Fruit fly (Drosophila melanogaster): ENCODE measurements around the gene CG34426.
A peak's percentile ranks its signal among the peaks of the same experiment; 100 is the strongest.

The CG34426 gene

DNA sequence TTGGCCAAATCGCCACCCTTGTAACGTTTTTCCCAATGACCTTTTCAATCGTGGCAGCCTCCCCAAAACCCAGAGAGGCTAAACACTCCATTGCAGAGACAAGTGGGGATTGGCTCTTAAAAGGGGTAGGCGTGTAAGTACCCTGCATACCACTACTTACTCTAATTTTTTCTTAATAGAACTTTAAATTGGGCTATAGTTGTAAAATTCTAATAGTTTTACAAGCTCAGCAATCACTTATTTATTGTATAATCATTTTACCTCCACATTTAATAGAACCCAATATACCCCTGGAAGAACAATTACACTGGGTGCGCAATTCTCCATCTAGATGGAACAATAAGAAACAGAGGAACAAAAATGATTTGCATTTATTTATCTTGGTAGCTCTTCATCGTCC, 39.5 kb downstream of the CG34426 start (continued):
- peak; percentile 62 for TF ChIP-seq CG12299 (tag; optimal IDR thresholded peaks at IDR 0.05)
- no peak for TF ChIP-seq ab (GFP tag; optimal IDR thresholded peaks at IDR 0.05)
- peak; percentile 31; the same call in 1 of the 2 replicates for TF ChIP-seq dimm (GFP tag; IDR thresholded peaks at IDR 0.05)
- TF ChIP-seq HLH54F (GFP tag; optimal IDR thresholded peaks at IDR 0.05), result peak; percentile 55
- TF ChIP-seq CG4707 (GFP tag; optimal IDR thresholded peaks at IDR 0.05), result peak; percentile 47
- TF ChIP-seq amos (GFP tag; IDR thresholded peaks at IDR 0.05; ENCODE audit: partially characterized antibody), result no peak
- peak; percentile 54 to 74 for TF ChIP-seq chif (GFP tag; optimal IDR thresholded peaks at IDR 0.05)
- TF ChIP-seq CG16863 (GFP tag; optimal IDR thresholded peaks at IDR 0.05), result peak; percentile 56
- peak; percentile 69 for TF ChIP-seq CG14441 (GFP tag; IDR thresholded peaks at IDR 0.05)
- no peak for TF ChIP-seq prd (optimal IDR thresholded peaks at IDR 0.05)
- peak; percentile 83 for TF ChIP-seq prd (GFP tag; IDR thresholded peaks at IDR 0.05)
- TF ChIP-seq CG1603 (tag; optimal IDR thresholded peaks at IDR 0.05), result peak; percentile 78
- no peak for TF ChIP-seq CG4360 (GFP tag; IDR thresholded peaks at IDR 0.05)
- peak; percentile 71 for TF ChIP-seq Hr3 (GFP tag; optimal IDR thresholded peaks at IDR 0.05)
- no peak for TF ChIP-seq CG30020 (tag; optimal IDR thresholded peaks at IDR 0.05)
- no peak for TF ChIP-seq GATAe (GFP tag; conservative IDR thresholded peaks at IDR 0.05)
- peak; percentile 62 for TF ChIP-seq Antp (GFP tag; optimal IDR thresholded peaks at IDR 0.05)
- TF ChIP-seq repo (GFP tag; optimal IDR thresholded peaks at IDR 0.05), result peak; percentile 26
- peak; percentile 55 for TF ChIP-seq CG30431 (GFP tag; optimal IDR thresholded peaks at IDR 0.05)
- peak; percentile 45 for TF ChIP-seq Max (GFP tag; optimal IDR thresholded peaks at IDR 0.05)
- peak; percentile 60 for TF ChIP-seq NfI (GFP tag; optimal IDR thresholded peaks at IDR 0.05)
- TF ChIP-seq dmrt11E (tag; optimal IDR thresholded peaks at IDR 0.05), result peak; percentile 62
- TF ChIP-seq cas (GFP tag; IDR thresholded peaks at IDR 0.05), result no peak
- peak; percentile 89 for TF ChIP-seq CG18599 (GFP tag; optimal IDR thresholded peaks at IDR 0.05)
- peak; percentile 66 for TF ChIP-seq ems (GFP tag; optimal IDR thresholded peaks at IDR 0.05)
- TF ChIP-seq inv (GFP tag; IDR thresholded peaks at IDR 0.05; ENCODE audit: partially characterized antibody), result no peak
- no peak for TF ChIP-seq mld (GFP tag; IDR thresholded peaks at IDR 0.05; ENCODE audit: partially characterized antibody)
- peak; percentile 55 for TF ChIP-seq wor (GFP tag; IDR thresholded peaks at IDR 0.05)
- TF ChIP-seq Myb (GFP tag; optimal IDR thresholded peaks at IDR 0.05), result peak; percentile 40
- TF ChIP-seq CrebB (tag; optimal IDR thresholded peaks at IDR 0.05), result peak; percentile 54
- peak; percentile 95 for TF ChIP-seq sens (GFP tag)
- peak; percentile 83 for TF ChIP-seq CG14014 (GFP tag; IDR thresholded peaks at IDR 0.05)
- no peak for TF ChIP-seq BEAF-32 (GFP tag; optimal IDR thresholded peaks at IDR 0.05)
- peak; percentile 47 for TF ChIP-seq wdn (GFP tag; IDR thresholded peaks at IDR 0.05)
- TF ChIP-seq Poxn (GFP tag; IDR thresholded peaks at IDR 0.05), result no peak
- no peak for TF ChIP-seq tll (GFP tag; optimal IDR thresholded peaks at IDR 0.05)
- TF ChIP-seq peb (GFP tag; IDR thresholded peaks at IDR 0.05), result peak; percentile 60; the same call in 1 of the 2 replicates
- TF ChIP-seq CG7357 (GFP tag; IDR thresholded peaks at IDR 0.05), result peak; percentile 62; the same call in 2 of the 3 replicates
- TF ChIP-seq CG11696 (GFP tag; IDR thresholded peaks at IDR 0.05), result peak; percentile 57
- TF ChIP-seq CG3407 (GFP tag; optimal IDR thresholded peaks at IDR 0.05), result no peak
- peak; percentile 10 for TF ChIP-seq eyg (GFP tag; optimal IDR thresholded peaks at IDR 0.05)
- no peak for TF ChIP-seq Hey (tag; optimal IDR thresholded peaks at IDR 0.05)
- peak; percentile 37; the same call in 1 of the 2 replicates for TF ChIP-seq dati (GFP tag; IDR thresholded peaks at IDR 0.05)
- peak; percentile 60; the same call in 1 of the 3 replicates for TF ChIP-seq otp (GFP tag; IDR thresholded peaks at IDR 0.05)
- TF ChIP-seq z (GFP tag; IDR thresholded peaks at IDR 0.05), result 0 out of 3 replicates have a peak, but pooled peaks have one; percentile 59
- TF ChIP-seq yki (optimal IDR thresholded peaks at IDR 0.05), result no peak
- TF ChIP-seq bcd (GFP tag; optimal IDR thresholded peaks at IDR 0.05), result peak; percentile 70
- no peak for TF ChIP-seq lbe (GFP tag; optimal IDR thresholded peaks at IDR 0.05)
- TF ChIP-seq CG17385 (GFP tag; optimal IDR thresholded peaks at IDR 0.05), result peak; percentile 67
- TF ChIP-seq CG7839 (tag; optimal IDR thresholded peaks at IDR 0.05), result peak; percentile 86
- TF ChIP-seq CG2199 (GFP tag; IDR thresholded peaks at IDR 0.05), result 0 out of 3 replicates have a peak, but pooled peaks have one; percentile 79
- TF ChIP-seq Rx (GFP tag; IDR thresholded peaks at IDR 0.05), result peak; percentile 80

All from whole organism, embryonic.